Worm (Caenorhabditis elegans): ENCODE measurements around the gene C39F7.5.

The C39F7.5 gene

ce11 chrV:1262036-1262435, 2.5 kb upstream of the C39F7.5 start:
- peak; percentile 66; the same call in 1 of the 2 replicates for TF ChIP-seq zfh-2 (GFP tag; conservative IDR thresholded peaks at IDR 0.05)
- peak; percentile 43; the same call in 1 of the 2 replicates for TF ChIP-seq B0336.3 (GFP tag; IDR thresholded peaks at IDR 0.05)
- TF ChIP-seq athp-1 (tag; optimal IDR thresholded peaks at IDR 0.05), result no peak
- 0 out of 2 replicates have a peak, but pooled peaks have one; percentile 28 for TF ChIP-seq nfyb-1 (GFP tag; IDR thresholded peaks at IDR 0.05)
- no peak for TF ChIP-seq lin-40 (tag; optimal IDR thresholded peaks at IDR 0.05)
- no peak for TF ChIP-seq madf-6 (GFP tag; IDR thresholded peaks at IDR 0.05)
- TF ChIP-seq ets-4 (GFP tag; optimal IDR thresholded peaks at IDR 0.05), result no peak
- no peak for TF ChIP-seq pbrm-1 (GFP tag; IDR thresholded peaks at IDR 0.05)
- TF ChIP-seq F22D6.2 (tag; optimal IDR thresholded peaks at IDR 0.05), result no peak
- TF ChIP-seq let-607 (tag; optimal IDR thresholded peaks at IDR 0.05), result no peak
- TF ChIP-seq repo-1 (tag; optimal IDR thresholded peaks at IDR 0.05), result no peak
- TF ChIP-seq zim-3 (tag; optimal IDR thresholded peaks at IDR 0.05), result no peak
- TF ChIP-seq ama-1 (optimal IDR thresholded peaks at IDR 0.05), result peak; percentile 53
- no peak for TF ChIP-seq ama-1 (GFP tag; optimal IDR thresholded peaks at IDR 0.05)
- 0 out of 2 replicates have a peak, but pooled peaks have one; percentile 12 for TF ChIP-seq madf-3 (GFP tag; IDR thresholded peaks at IDR 0.05)
- no peak for TF ChIP-seq lir-1 (GFP tag; conservative IDR thresholded peaks at IDR 0.05)
- no peak for TF ChIP-seq dox-1 (GFP tag; IDR thresholded peaks at IDR 0.05)
- TF ChIP-seq T26A5.8 (tag; optimal IDR thresholded peaks at IDR 0.05), result no peak
- no peak for TF ChIP-seq F57C9.4 (tag; optimal IDR thresholded peaks at IDR 0.05)
- peak; percentile 40; the same call in 1 of the 2 replicates for TF ChIP-seq Y79H2A.3 (GFP tag; conservative IDR thresholded peaks at IDR 0.05)
- no peak for TF ChIP-seq somi-1 (GFP tag; optimal IDR thresholded peaks at IDR 0.05)
- TF ChIP-seq nhr-27 (tag; optimal IDR thresholded peaks at IDR 0.05), result no peak
- no peak for TF ChIP-seq ZK185.1 (tag; optimal IDR thresholded peaks at IDR 0.05; ENCODE audit: poor library complexity, severe bottlenecking)
- no peak for TF ChIP-seq Y67H2A.10 (GFP tag; conservative IDR thresholded peaks at IDR 0.05)
- TF ChIP-seq mcd-1 (GFP tag; IDR thresholded peaks at IDR 0.05), result peak; percentile 46
- TF ChIP-seq hsf-1 (GFP tag; IDR thresholded peaks at IDR 0.05), result peak; percentile 46; the same call in 1 of the 2 replicates
- TF ChIP-seq B0019.2 (GFP tag; conservative IDR thresholded peaks at IDR 0.05), result no peak
- TF ChIP-seq Y56A3A.18 (GFP tag; IDR thresholded peaks at IDR 0.05), result 0 out of 2 replicates have a peak, but pooled peaks have one; percentile 11
- TF ChIP-seq ztf-28 (GFP tag; IDR thresholded peaks at IDR 0.05), result 0 out of 2 replicates have a peak, but pooled peaks have one; percentile 6
- TF ChIP-seq rcor-1 (GFP tag; IDR thresholded peaks at IDR 0.05), result no peak
- no peak for TF ChIP-seq dpl-1 (GFP tag; optimal IDR thresholded peaks at IDR 0.05)
- TF ChIP-seq ceh-27 (GFP tag; optimal IDR thresholded peaks at IDR 0.05), result no peak
- peak; percentile 9 for TF ChIP-seq B0035.1 (tag; optimal IDR thresholded peaks at IDR 0.05)
- no peak for TF ChIP-seq rec-8 (tag; optimal IDR thresholded peaks at IDR 0.05)
- TF ChIP-seq K11D2.4 (GFP tag; IDR thresholded peaks at IDR 0.05), result no peak
- peak; percentile 29 for TF ChIP-seq nhr-90 (tag; optimal IDR thresholded peaks at IDR 0.05)
- TF ChIP-seq ekl-4 (GFP tag; IDR thresholded peaks at IDR 0.05), result no peak; the same call in 1 of the 2 replicates

- TF ChIP-seq lir-1 (GFP tag; conservative IDR thresholded peaks at IDR 0.05) (no peak), repo-1 (tag; optimal IDR thresholded peaks at IDR 0.05) (peak; percentile 61), dpff-1 (tag; optimal IDR thresholded peaks at IDR 0.05) (peak; percentile 18), tlf-1 (GFP tag; optimal IDR thresholded peaks at IDR 0.05) (no peak), lin-26 (GFP tag; IDR thresholded peaks at IDR 0.05) (no peak), B0336.3 (GFP tag; IDR thresholded peaks at IDR 0.05) (0 out of 2 replicates have a peak, but pooled peaks have one; percentile 9), aptf-3 (GFP tag; IDR thresholded peaks at IDR 0.05) (0 out of 2 replicates have a peak, but pooled peaks have one; percentile 42), ztf-3 (GFP tag; optimal IDR thresholded peaks at IDR 0.05) (no peak), F49E8.2 (tag; optimal IDR thresholded peaks at IDR 0.05; ENCODE audit: insufficient read depth) (no peak), cebp-2 (GFP tag; IDR thresholded peaks at IDR 0.05) (0 out of 2 replicates have a peak, but pooled peaks have one; percentile 7), hsf-1 (GFP tag; IDR thresholded peaks at IDR 0.05) (0 out of 2 replicates have a peak, but pooled peaks have one; percentile 52), mcd-1 (GFP tag; IDR thresholded peaks at IDR 0.05) (no peak), snpc-3.4 (tag; optimal IDR thresholded peaks at IDR 0.05) (no peak)
Measured at ce11 chrV:1263078-1263732, 1.4 kb upstream of the C39F7.5 start.
